Fruit fly (Drosophila melanogaster) whole organism, embryonic: Measurements from ENCODE around the gene GstD7.

Source experiments
- Ada2b ChIP-seq: fragments of 200-800 bp; sonication (Bioruptor generic); IDR thresholded peaks from 2 replicates; pipeline ENCODE4 v1.3.6; 2022; ENCODE audit warnings: missing biosample characterization, missing genetic modification characterization
- Bgb ChIP-seq: fragments of 200-800 bp; sonication (Bioruptor generic); IDR thresholded peaks from 2 replicates; pipeline ENCODE4 v1.3.6; 2022; ENCODE audit warnings: missing biosample characterization, missing genetic modification characterization; ENCODE audit not compliant: partially characterized antibody
- C15 ChIP-seq: fragments of 200-800 bp; sonication (Bioruptor generic); IDR thresholded peaks from 3 replicates; pipeline ENCODE4 v1.3.6; 2022; ENCODE audit warnings: missing biosample characterization, missing genetic modification characterization
- CG11085 ChIP-seq: fragments of 200-800 bp; sonication (Bioruptor generic); IDR thresholded peaks from 2 replicates; pipeline ENCODE4 v1.3.6; 2022; ENCODE audit warnings: missing biosample characterization, missing genetic modification characterization
- CG11093 ChIP-seq: fragments of 200-800 bp; sonication (Bioruptor generic); IDR thresholded peaks from 3 replicates; pipeline ENCODE4 v1.3.6; 2022; ENCODE audit warnings: missing biosample characterization, missing genetic modification characterization
- CG11723 ChIP-seq: fragments of 200-800 bp; sonication (Bioruptor generic); optimal IDR thresholded peaks from 2 replicates; lab custom pipeline; 2017; ENCODE audit warnings: missing biosample characterization, mild to moderate bottlenecking, missing genetic modification characterization
- CG12071 ChIP-seq: fragments of 200-800 bp; sonication (Bioruptor generic); optimal IDR thresholded peaks from 3 replicates; lab custom pipeline; 2018; ENCODE audit warnings: missing biosample characterization, mild to moderate bottlenecking, missing genetic modification characterization
- CG12155 ChIP-seq: fragments of 200-800 bp; sonication (Bioruptor generic); optimal IDR thresholded peaks from 3 replicates; lab custom pipeline; 2016; ENCODE audit warnings: missing biosample characterization, missing genetic modification characterization
- CG13287 ChIP-seq: fragments of 200-800 bp; sonication (Bioruptor generic); IDR thresholded peaks from 2 replicates; pipeline ENCODE4 v1.3.6; 2022; ENCODE audit warnings: missing biosample characterization, missing genetic modification characterization; ENCODE audit not compliant: partially characterized antibody
- CG14014 ChIP-seq: fragments of 200-800 bp; sonication (Bioruptor generic); IDR thresholded peaks from 2 replicates; pipeline ENCODE4 v1.3.6; 2022; ENCODE audit warnings: missing biosample characterization, missing genetic modification characterization
- CG14050 ChIP-seq: fragments of 200-800 bp; sonication (Bioruptor generic); IDR thresholded peaks from 3 replicates; pipeline ENCODE4 v1.3.6; 2022; ENCODE audit warnings: missing biosample characterization, missing genetic modification characterization
- CG15479 ChIP-seq: fragments of 200-800 bp; sonication (Bioruptor generic); optimal IDR thresholded peaks from 3 replicates; lab custom pipeline; 2019; ENCODE audit warnings: missing biosample characterization, mild to moderate bottlenecking, missing genetic modification characterization, moderate library complexity
- CG1647 ChIP-seq: fragments of 200-800 bp; sonication (Bioruptor generic); optimal IDR thresholded peaks from 3 replicates; lab custom pipeline; 2016; ENCODE audit warnings: missing biosample characterization, missing genetic modification characterization
- CG16813 ChIP-seq: fragments of 200-800 bp; sonication (Bioruptor generic); IDR thresholded peaks from 3 replicates; pipeline ENCODE4 v1.3.6; 2022; ENCODE audit warnings: missing biosample characterization, missing genetic modification characterization; ENCODE audit not compliant: partially characterized antibody
- CG18476 ChIP-seq: fragments of 200-800 bp; sonication (Bioruptor generic); optimal IDR thresholded peaks from 2 replicates; lab custom pipeline; 2016; ENCODE audit warnings: missing biosample characterization, mild to moderate bottlenecking, missing genetic modification characterization
- CG5245 ChIP-seq: fragments of 200-800 bp; sonication (Bioruptor generic); optimal IDR thresholded peaks from 3 replicates; lab custom pipeline; 2016; ENCODE audit warnings: missing biosample characterization, missing genetic modification characterization
- CG6813 ChIP-seq: fragments of 200-800 bp; sonication (Bioruptor generic); optimal IDR thresholded peaks from 2 replicates; lab custom pipeline; 2017; ENCODE audit warnings: missing biosample characterization, missing genetic modification characterization, mild to moderate bottlenecking, moderate library complexity, missing genetic modification reagents
- CG8089 ChIP-seq: fragments of 200-800 bp; sonication (Bioruptor generic); optimal IDR thresholded peaks from 3 replicates; lab custom pipeline; 2016; ENCODE audit warnings: missing biosample characterization, missing genetic modification characterization
- CG8388 ChIP-seq: fragments of 200-800 bp; sonication (Bioruptor generic); optimal IDR thresholded peaks from 2 replicates; lab custom pipeline; 2019; ENCODE audit warnings: missing biosample characterization, mild to moderate bottlenecking, missing genetic modification characterization, moderate library complexity
- CTCF ChIP-seq: fragments of 200-800 bp; sonication (Bioruptor generic); optimal IDR thresholded peaks from 2 replicates; lab custom pipeline; 2017; ENCODE audit warnings: missing biosample characterization, mild to moderate bottlenecking, missing genetic modification characterization, moderate library complexity
- D ChIP-seq, 2 experiments: fragments of 200-800 bp in 1 of 2; fragments of >200 bp in 1 of 2; sonication (Bioruptor generic) in 1 of 2; optimal IDR thresholded peaks; 2 replicates in 1 of 2; 3 replicates in 1 of 2; lab custom pipeline; 2017; ENCODE audit warnings: mild to moderate bottlenecking in 1 of 2, missing biosample characterization in 1 of 2, missing genetic modification characterization in 1 of 2, missing genetic modification reagents in 1 of 2
- Doc2 ChIP-seq: fragments of 200-800 bp; sonication (Bioruptor generic); IDR thresholded peaks from 2 replicates; pipeline ENCODE4 v1.3.6; 2022; ENCODE audit warnings: missing biosample characterization, missing genetic modification characterization
- Drgx ChIP-seq: fragments of 200-800 bp; sonication (Bioruptor generic); IDR thresholded peaks from 2 replicates; pipeline ENCODE4 v1.3.6; 2022; ENCODE audit warnings: missing biosample characterization, missing genetic modification characterization
- NC2α ChIP-seq: fragments of 200-800 bp; sonication (Bioruptor generic); optimal IDR thresholded peaks from 2 replicates; lab custom pipeline; 2016; ENCODE audit warnings: missing biosample characterization, missing genetic modification characterization
- Opbp ChIP-seq: fragments of 200-800 bp; sonication (Bioruptor generic); IDR thresholded peaks from 3 replicates; pipeline ENCODE4 v1.3.6; 2022; ENCODE audit warnings: missing biosample characterization, missing genetic modification characterization; ENCODE audit not compliant: partially characterized antibody
- Sox100B ChIP-seq: fragments of 200-800 bp; sonication (Bioruptor generic); optimal IDR thresholded peaks from 3 replicates; lab custom pipeline; 2018; ENCODE audit warnings: missing biosample characterization, mild to moderate bottlenecking, missing genetic modification characterization
- amos ChIP-seq: fragments of 200-800 bp; sonication (Bioruptor generic); IDR thresholded peaks from 2 replicates; pipeline ENCODE4 v1.3.6; 2022; ENCODE audit warnings: missing biosample characterization, missing genetic modification characterization; ENCODE audit not compliant: partially characterized antibody
- bab2 ChIP-seq: fragments of 200-800 bp; sonication (Bioruptor generic); optimal IDR thresholded peaks from 2 replicates; lab custom pipeline; 2016; ENCODE audit warnings: missing biosample characterization, missing genetic modification characterization
- caup ChIP-seq: fragments of 200-800 bp; sonication (Bioruptor generic); optimal IDR thresholded peaks from 3 replicates; lab custom pipeline; 2017; ENCODE audit warnings: missing biosample characterization, mild to moderate bottlenecking, missing genetic modification characterization, moderate library complexity; ENCODE audit not compliant: severe bottlenecking
- ewg ChIP-seq: fragments of 200-800 bp; sonication (Bioruptor generic); optimal IDR thresholded peaks from 3 replicates; lab custom pipeline; 2017; ENCODE audit warnings: mild to moderate bottlenecking, missing biosample characterization, missing genetic modification reagents, missing genetic modification characterization
- h ChIP-seq: fragments of >200 bp; optimal IDR thresholded peaks from 2 replicates; lab custom pipeline; 2017
- jigr1 ChIP-seq: fragments of 200-800 bp; sonication (Bioruptor generic); IDR thresholded peaks from 3 replicates; pipeline ENCODE4 v1.3.6; 2022; ENCODE audit warnings: missing biosample characterization, missing genetic modification characterization
- jing ChIP-seq: fragments of 200-800 bp; sonication (Bioruptor generic); optimal IDR thresholded peaks from 2 replicates; lab custom pipeline; 2018; ENCODE audit warnings: missing biosample characterization, mild to moderate bottlenecking, missing genetic modification characterization
- knrl ChIP-seq: fragments of 200-800 bp; sonication (Bioruptor generic); IDR thresholded peaks from 3 replicates; pipeline ENCODE4 v1.3.6; 2022; ENCODE audit warnings: missing biosample characterization, missing genetic modification characterization; ENCODE audit not compliant: partially characterized antibody
- onecut ChIP-seq: fragments of 200-800 bp; sonication (Bioruptor generic); IDR thresholded peaks from 2 replicates; pipeline ENCODE4 v1.3.6; 2022; ENCODE audit warnings: missing biosample characterization, missing genetic modification characterization
- pfk ChIP-seq: fragments of 200-800 bp; sonication (Bioruptor generic); optimal IDR thresholded peaks from 2 replicates; lab custom pipeline; 2018; ENCODE audit warnings: missing biosample characterization, mild to moderate bottlenecking, missing genetic modification characterization, moderate library complexity
- pros ChIP-seq: fragments of 200-800 bp; sonication (Bioruptor generic); optimal IDR thresholded peaks from 3 replicates; lab custom pipeline; 2019; ENCODE audit warnings: missing biosample characterization, mild to moderate bottlenecking, missing genetic modification characterization, moderate library complexity
- sim ChIP-seq: fragments of 200-800 bp; sonication (Bioruptor generic); IDR thresholded peaks from 2 replicates; pipeline ENCODE4 v1.3.6; 2022; ENCODE audit warnings: missing biosample characterization, missing genetic modification characterization
- ssp ChIP-seq: fragments of 200-800 bp; sonication (Bioruptor generic); IDR thresholded peaks from 2 replicates; pipeline ENCODE4 v1.3.6; 2022; ENCODE audit warnings: missing biosample characterization, missing genetic modification characterization
- stwl ChIP-seq: fragments of 200-800 bp; sonication (Bioruptor generic); optimal IDR thresholded peaks from 3 replicates; lab custom pipeline; 2018; ENCODE audit warnings: missing biosample characterization, mild to moderate bottlenecking, missing genetic modification characterization, moderate library complexity
- zen ChIP-seq: fragments of 200-800 bp; sonication (Bioruptor generic); optimal IDR thresholded peaks from 3 replicates; lab custom pipeline; 2018; ENCODE audit warnings: missing biosample characterization, mild to moderate bottlenecking, missing genetic modification characterization, moderate library complexity

Gene GstD7

dm6 chr3R:12379708-12380107 is 1.4 kb downstream of the GstD7 start, which contains the start of gene GstD8:
GstD8 (plus strand) TSS chr3R:12380008.
- TF ChIP-seq h (lab: Kevin White, UChicago) (no peak), zen (tag; lab: Kevin White, UChicago) (peak; percentile 56), ssp (no peak), CG6813 (GFP tag; lab: Kevin White, UChicago) (no peak), Ada2b (no peak)

dm6 chr3R:12381130-12381700 is 2.9 kb downstream of the GstD7 start:
- TF ChIP-seq CG11093 (GFP tag; lab: Robert Waterston, UW): no peak
- TF ChIP-seq Doc2 (GFP tag; lab: Robert Waterston, UW): no peak
- TF ChIP-seq h (lab: Kevin White, UChicago): no peak
- no peak for TF ChIP-seq jing (GFP tag; lab: Kevin White, UChicago)
- no peak for TF ChIP-seq onecut (GFP tag; lab: Robert Waterston, UW)
- no peak for TF ChIP-seq C15 (GFP tag; lab: Robert Waterston, UW)
- peak; percentile 55 for TF ChIP-seq Drgx (GFP tag; lab: Robert Waterston, UW)
- no peak for TF ChIP-seq sim
- TF ChIP-seq caup (GFP tag; lab: Kevin White, UChicago): no peak
- no peak for TF ChIP-seq CG11723 (GFP tag; lab: Kevin White, UChicago)
- no peak for TF ChIP-seq jigr1 (GFP tag; lab: Robert Waterston, UW)
- peak; percentile 79 for TF ChIP-seq CG18476
- TF ChIP-seq Opbp (GFP tag; lab: Robert Waterston, UW): no peak
- no peak for TF ChIP-seq CG8089 (GFP tag; lab: Kevin White, UChicago)

dm6 chr3R:12382563-12382962 is 4.3 kb downstream of the GstD7 start, which contains the start of gene CG10035:
CG10035 (minus strand) TSS chr3R:12382691.
- no peak for TF ChIP-seq CG5245
- TF ChIP-seq pros: peak; percentile 12
- TF ChIP-seq CG1647 (GFP tag; lab: Kevin White, UChicago): no peak
- peak; percentile 98 for TF ChIP-seq zen (tag; lab: Kevin White, UChicago)
- TF ChIP-seq CG15479 (GFP tag; lab: Kevin White, UChicago): peak; percentile 20
- peak; percentile 55 for TF ChIP-seq D (optimal IDR thresholded peaks at IDR 0.05; lab: Kevin White, UChicago)
- TF ChIP-seq D (GFP tag; optimal IDR thresholded peaks at IDR 0.05; lab: Kevin White, UChicago): no peak

- TF ChIP-seq bab2 (GFP tag; lab: Kevin White, UChicago) (no peak), CG14050 (no peak), pfk (GFP tag; lab: Kevin White, UChicago) (no peak), CG8388 (GFP tag; lab: Kevin White, UChicago) (no peak), Sox100B (no peak), CG12071 (no peak), NC2α (GFP tag; lab: Kevin White, UChicago) (no peak)
Measured at dm6 chr3R:12383036-12383435, 4.7 kb downstream of the GstD7 start, which contains the start of gene GstD11. GstD11 (plus strand) TSS chr3R:12383336.

- TF ChIP-seq Bgb (GFP tag; lab: Robert Waterston, UW) (peak; percentile 20; the same call in 1 of the 2 replicates), CG14014 (GFP tag; lab: Robert Waterston, UW) (no peak), CG11085 (no peak), amos (peak; percentile 60), CTCF (GFP tag; lab: Kevin White, UChicago) (peak; percentile 71), CG12155 (GFP tag; lab: Kevin White, UChicago) (no peak), stwl (peak; percentile 39), ewg (GFP tag; lab: Kevin White, UChicago) (no peak), knrl (peak; percentile 27; the same call in 1 of the 3 replicates), CG16813 (GFP tag; lab: Robert Waterston, UW) (peak; percentile 31; the same call in 1 of the 3 replicates), CG13287 (peak; percentile 21; the same call in 1 of the 2 replicates)
Measured at dm6 chr3R:12383784-12384183, 5.5 kb downstream of the GstD7 start.
